Fruit fly (Drosophila melanogaster) whole organism, embryonic: ENCODE data around the gene CG14245.

Experiments
- Awh ChIP-seq: fragments of 200-800 bp; sonication (Bioruptor generic); IDR thresholded peaks from 2 replicates; pipeline ENCODE4, ENCODE4 v1.3.6; 2022; ENCODE audit warnings: missing biosample characterization, missing genetic modification characterization
- Blimp-1 ChIP-seq: fragments of 200-800 bp; sonication (Bioruptor generic); optimal IDR thresholded peaks from 3 replicates; lab custom pipeline; 2018; ENCODE audit warnings: missing biosample characterization, missing genetic modification characterization, mild to moderate bottlenecking, moderate library complexity, missing genetic modification reagents
- CG10209 ChIP-seq: fragments of 200-800 bp; sonication (Bioruptor generic); optimal IDR thresholded peaks from 3 replicates; lab custom pipeline; 2017; ENCODE audit warnings: missing biosample characterization, mild to moderate bottlenecking, missing genetic modification characterization, missing genetic modification reagents
- CG10565 ChIP-seq: fragments of 200-800 bp; sonication (Bioruptor generic); optimal IDR thresholded peaks from 3 replicates; lab custom pipeline; 2016; ENCODE audit warnings: missing biosample characterization, mild to moderate bottlenecking, missing genetic modification characterization
- CG12155 ChIP-seq: fragments of 200-800 bp; sonication (Bioruptor generic); optimal IDR thresholded peaks from 3 replicates; lab custom pipeline; 2016; ENCODE audit warnings: missing biosample characterization, missing genetic modification characterization
- CG12219 ChIP-seq: fragments of 200-800 bp; sonication (Bioruptor generic); optimal IDR thresholded peaks from 3 replicates; lab custom pipeline; 2018; ENCODE audit warnings: missing biosample characterization, mild to moderate bottlenecking, missing genetic modification characterization
- CG17328 ChIP-seq: fragments of 200-800 bp; sonication (Bioruptor generic); IDR thresholded peaks from 2 replicates; pipeline ENCODE4 v1.3.6; 2022; ENCODE audit warnings: missing biosample characterization, missing genetic modification characterization
- CG18599 ChIP-seq: fragments of 200-800 bp; sonication (Bioruptor generic); optimal IDR thresholded peaks from 3 replicates; lab custom pipeline; 2017; ENCODE audit warnings: missing biosample characterization, missing genetic modification characterization, mild to moderate bottlenecking, moderate library complexity, missing genetic modification reagents
- CG3281 ChIP-seq: fragments of 200-800 bp; sonication (Bioruptor generic); optimal IDR thresholded peaks from 3 replicates; lab custom pipeline; 2017; ENCODE audit warnings: missing biosample characterization, mild to moderate bottlenecking, missing genetic modification characterization
- CG3407 ChIP-seq: fragments of 200-800 bp; sonication (Bioruptor generic); optimal IDR thresholded peaks from 2 replicates; lab custom pipeline; 2018; ENCODE audit warnings: missing biosample characterization, mild to moderate bottlenecking, missing genetic modification characterization
- CG34422 ChIP-seq: fragments of 200-800 bp; sonication (Bioruptor generic); IDR thresholded peaks from 3 replicates; pipeline ENCODE4 v1.3.6; 2022; ENCODE audit warnings: missing biosample characterization, missing genetic modification characterization
- CG4328 ChIP-seq: fragments of 200-800 bp; sonication (Bioruptor generic); optimal IDR thresholded peaks from 3 replicates; lab custom pipeline; 2017; ENCODE audit warnings: missing biosample characterization, missing genetic modification reagents, missing genetic modification characterization
- CG6272 ChIP-seq: fragments of 200-800 bp; sonication (Bioruptor generic); IDR thresholded peaks from 2 replicates; pipeline ENCODE4 v1.3.6; 2022; ENCODE audit warnings: missing biosample characterization, missing genetic modification characterization
- CG7839 ChIP-seq: fragments of 200-800 bp; sonication (Bioruptor generic); optimal IDR thresholded peaks from 3 replicates; lab custom pipeline; 2018; ENCODE audit warnings: missing biosample characterization, mild to moderate bottlenecking, missing genetic modification characterization, moderate library complexity
- CG8388 ChIP-seq: fragments of 200-800 bp; sonication (Bioruptor generic); optimal IDR thresholded peaks from 2 replicates; lab custom pipeline; 2019; ENCODE audit warnings: missing biosample characterization, mild to moderate bottlenecking, missing genetic modification characterization, moderate library complexity
- CG9215 ChIP-seq: fragments of 200-800 bp; sonication (Bioruptor generic); IDR thresholded peaks from 2 replicates; pipeline ENCODE4 v1.3.6; 2022; ENCODE audit warnings: missing biosample characterization, missing genetic modification characterization
- CoRest ChIP-seq: fragments of 200-800 bp; sonication (Bioruptor generic); optimal IDR thresholded peaks from 3 replicates; lab custom pipeline; 2018; ENCODE audit warnings: missing biosample characterization, mild to moderate bottlenecking, missing genetic modification characterization, moderate library complexity
- E2f2 ChIP-seq: fragments of 200-800 bp; sonication (Bioruptor generic); IDR thresholded peaks from 2 replicates; pipeline ENCODE4 v1.3.6; 2022; ENCODE audit warnings: missing biosample characterization, missing genetic modification characterization
- ERR ChIP-seq: fragments of 200-800 bp; sonication (Bioruptor generic); optimal IDR thresholded peaks from 2 replicates; lab custom pipeline; 2016; ENCODE audit warnings: missing biosample characterization, missing genetic modification characterization
- HLH3B ChIP-seq: fragments of 200-800 bp; sonication (Bioruptor generic); IDR thresholded peaks from 2 replicates; pipeline ENCODE4 v1.3.6; 2022; ENCODE audit warnings: missing biosample characterization, missing genetic modification characterization
- Hand ChIP-seq: fragments of 200-800 bp; sonication (Bioruptor generic); optimal IDR thresholded peaks from 2 replicates; lab custom pipeline; 2017; ENCODE audit warnings: mild to moderate bottlenecking, missing biosample characterization, missing genetic modification reagents, missing genetic modification characterization
- Lim3 ChIP-seq: fragments of 200-800 bp; sonication (Bioruptor generic); IDR thresholded peaks from 2 replicates; pipeline ENCODE4 v1.3.6; 2022; ENCODE audit warnings: missing biosample characterization, missing genetic modification characterization
- Lpt ChIP-seq: fragments of >200 bp; optimal IDR thresholded peaks from 2 replicates; lab custom pipeline; 2018; ENCODE audit warnings: missing biosample characterization, missing genetic modification characterization
- MTF-1 ChIP-seq: fragments of 200-800 bp; sonication (Bioruptor generic); optimal IDR thresholded peaks from 2 replicates; lab custom pipeline; 2018; ENCODE audit warnings: missing biosample characterization, mild to moderate bottlenecking, missing genetic modification characterization, borderline replicate concordance
- Mrtf ChIP-seq: fragments of 200-800 bp; sonication (Bioruptor generic); IDR thresholded peaks from 3 replicates; pipeline ENCODE4 v1.3.6; 2022; ENCODE audit warnings: missing biosample characterization, missing genetic modification characterization
- Ptx1 ChIP-seq: fragments of 200-800 bp; sonication (Bioruptor generic); IDR thresholded peaks from 2 replicates; pipeline ENCODE4 v1.3.6; 2022; ENCODE audit warnings: missing biosample characterization, missing genetic modification characterization
- Scr ChIP-seq: fragments of 200-800 bp; sonication (Bioruptor generic); IDR thresholded peaks from 2 replicates; pipeline ENCODE4 v1.3.6; 2022; ENCODE audit warnings: missing biosample characterization, missing genetic modification characterization; ENCODE audit not compliant: partially characterized antibody
- Usf ChIP-seq: fragments of 200-800 bp; sonication (Bioruptor generic); optimal IDR thresholded peaks from 2 replicates; lab custom pipeline; 2017; ENCODE audit warnings: missing genotype, missing biosample characterization, missing genetic modification characterization
- Vsx1 ChIP-seq: fragments of 200-800 bp; sonication (Bioruptor generic); optimal IDR thresholded peaks from 2 replicates; lab custom pipeline; 2017; ENCODE audit warnings: missing biosample characterization, mild to moderate bottlenecking, missing genetic modification characterization, missing genetic modification reagents
- YL-1 ChIP-seq: fragments of 200-800 bp; sonication (Bioruptor generic); optimal IDR thresholded peaks from 3 replicates; lab custom pipeline; 2017; ENCODE audit warnings: missing biosample characterization, mild to moderate bottlenecking, missing genetic modification characterization
- ac ChIP-seq: fragments of 200-800 bp; sonication (Bioruptor generic); optimal IDR thresholded peaks from 3 replicates; lab custom pipeline; 2017; ENCODE audit warnings: missing biosample characterization, mild to moderate bottlenecking, missing genetic modification characterization
- dmrt99B ChIP-seq: fragments of 200-800 bp; sonication (Bioruptor generic); optimal IDR thresholded peaks from 2 replicates; lab custom pipeline; 2018; ENCODE audit warnings: missing biosample characterization, mild to moderate bottlenecking, missing genetic modification characterization, moderate library complexity
- esg ChIP-seq: fragments of 200-800 bp; sonication (Bioruptor generic); conservative IDR thresholded peaks from 2 replicates; pipeline ENCODE4 v1.3.6; 2022; ENCODE audit warnings: missing biosample characterization, missing genetic modification characterization
- ewg ChIP-seq: fragments of 200-800 bp; sonication (Bioruptor generic); optimal IDR thresholded peaks from 3 replicates; lab custom pipeline; 2017; ENCODE audit warnings: mild to moderate bottlenecking, missing biosample characterization, missing genetic modification reagents, missing genetic modification characterization
- gfzf ChIP-seq: fragments of 200-800 bp; sonication (Bioruptor generic); optimal IDR thresholded peaks from 2 replicates; lab custom pipeline; 2016; ENCODE audit warnings: missing biosample characterization, mild to moderate bottlenecking, missing genetic modification characterization, moderate library complexity
- grn ChIP-seq: fragments of 200-800 bp; sonication (Bioruptor generic); optimal IDR thresholded peaks from 3 replicates; lab custom pipeline; 2017; ENCODE audit warnings: missing biosample characterization, missing genetic modification characterization
- gt ChIP-seq: fragments of 200-800 bp; sonication (Bioruptor generic); IDR thresholded peaks from 2 replicates; pipeline ENCODE4 v1.3.6; 2022; ENCODE audit warnings: missing biosample characterization, missing genetic modification characterization
- klu ChIP-seq: fragments of 200-800 bp; sonication (Bioruptor generic); IDR thresholded peaks from 2 replicates; pipeline ENCODE4 v1.3.6; 2022; ENCODE audit warnings: missing biosample characterization, missing genetic modification characterization
- lmd ChIP-seq: fragments of 200-800 bp; sonication (Bioruptor generic); IDR thresholded peaks from 2 replicates; pipeline ENCODE4 v1.3.6; 2022; ENCODE audit warnings: missing biosample characterization, missing genetic modification characterization
- mam ChIP-seq: fragments of 200-800 bp; sonication (Bioruptor generic); optimal IDR thresholded peaks from 3 replicates; lab custom pipeline; 2016; ENCODE audit warnings: missing biosample characterization, missing genetic modification characterization
- nerfin-2 ChIP-seq: fragments of 200-800 bp; sonication (Bioruptor generic); IDR thresholded peaks from 2 replicates; pipeline ENCODE4 v1.3.6; 2022; ENCODE audit warnings: missing biosample characterization, missing genetic modification characterization; ENCODE audit not compliant: partially characterized antibody
- row ChIP-seq: fragments of 200-800 bp; sonication (Bioruptor generic); IDR thresholded peaks from 3 replicates; pipeline ENCODE4 v1.3.6; 2022; ENCODE audit warnings: missing biosample characterization, missing genetic modification characterization
- sens-2 ChIP-seq: fragments of 200-800 bp; sonication (Bioruptor generic); IDR thresholded peaks from 2 replicates; pipeline ENCODE4 v1.3.6; 2022; ENCODE audit warnings: missing biosample characterization, missing genetic modification characterization
- sim ChIP-seq: fragments of 200-800 bp; sonication (Bioruptor generic); IDR thresholded peaks from 2 replicates; pipeline ENCODE4 v1.3.6; 2022; ENCODE audit warnings: missing biosample characterization, missing genetic modification characterization
- slou ChIP-seq: fragments of 200-800 bp; sonication (Bioruptor generic); optimal IDR thresholded peaks from 3 replicates; lab custom pipeline; 2016; ENCODE audit warnings: missing biosample characterization, missing genetic modification characterization
- sug ChIP-seq: fragments of 200-800 bp; optimal IDR thresholded peaks from 2 replicates; lab custom pipeline; 2019; ENCODE audit warnings: missing biosample characterization, mild to moderate bottlenecking, missing genetic modification characterization, moderate library complexity
- tup ChIP-seq: fragments of 200-800 bp; sonication (Bioruptor generic); optimal IDR thresholded peaks from 2 replicates; lab custom pipeline; 2016; ENCODE audit warnings: missing biosample characterization, mild to moderate bottlenecking, missing genetic modification characterization, moderate library complexity
- vnd ChIP-seq: fragments of 200-800 bp; sonication (Bioruptor generic); IDR thresholded peaks from 3 replicates; pipeline ENCODE4 v1.3.6; 2022; ENCODE audit warnings: missing biosample characterization, missing genetic modification characterization; ENCODE audit not compliant: partially characterized antibody
- yki ChIP-seq: fragments of >200 bp; optimal IDR thresholded peaks from 3 replicates; lab custom pipeline; 2018
- zfh1 ChIP-seq: fragments of 200-800 bp; sonication (Bioruptor generic); IDR thresholded peaks from 3 replicates; pipeline ENCODE4 v1.3.6; 2022; ENCODE audit warnings: missing biosample characterization, missing genetic modification characterization

Gene CG14245

DNA sequence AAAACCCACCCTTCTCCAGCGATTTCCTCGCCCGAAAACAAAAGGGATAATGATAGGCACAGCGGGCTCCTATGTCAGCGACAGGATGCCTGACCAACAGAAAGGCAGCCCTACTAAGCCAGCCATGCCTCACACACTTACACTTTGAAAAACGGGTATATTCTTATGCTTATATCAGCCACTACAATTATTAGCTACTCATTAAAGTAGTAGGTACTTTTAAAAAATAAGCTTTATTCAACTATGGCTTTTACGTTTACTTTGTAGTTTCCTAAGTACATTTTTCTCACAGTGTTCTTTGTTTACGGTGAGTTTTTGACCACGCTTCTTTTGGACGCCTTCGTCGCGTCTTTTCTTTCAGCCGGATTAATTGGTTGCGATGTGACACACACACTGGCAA, 38.3 kb upstream of the CG14245 start (continued):
- TF ChIP-seq zfh1 (GFP tag; lab: Robert Waterston, UW) (no peak), CoRest (tag; lab: Kevin White, UChicago) (no peak), ac (no peak), esg (GFP tag; lab: Robert Waterston, UW) (no peak), lmd (GFP tag; lab: Robert Waterston, UW) (peak; percentile 42; the same call in 1 of the 2 replicates), CG34422 (GFP tag; lab: Robert Waterston, UW) (no peak), mam (no peak), CG17328 (GFP tag; lab: Robert Waterston, UW) (no peak), Scr (GFP tag; lab: Robert Waterston, UW) (no peak), Hand (GFP tag; lab: Kevin White, UChicago) (no peak), Blimp-1 (GFP tag; lab: Kevin White, UChicago) (no peak), yki (lab: Kevin White, UChicago) (no peak), CG12155 (GFP tag; lab: Kevin White, UChicago) (no peak), ewg (no peak), sug (tag; lab: Kevin White, UChicago) (no peak), CG18599 (GFP tag; lab: Kevin White, UChicago) (peak; percentile 42), sim (GFP tag; lab: Robert Waterston, UW) (no peak), slou (GFP tag; lab: Kevin White, UChicago) (no peak), MTF-1 (GFP tag; lab: Kevin White, UChicago) (no peak), ERR (GFP tag; lab: Kevin White, UChicago) (no peak), dmrt99B (tag; lab: Kevin White, UChicago) (peak; percentile 25), Awh (GFP tag; lab: Robert Waterston, UW) (no peak), gt (GFP tag; lab: Robert Waterston, UW) (no peak), CG9215 (GFP tag; lab: Robert Waterston, UW) (no peak), CG8388 (GFP tag; lab: Kevin White, UChicago) (no peak), Vsx1 (GFP tag; lab: Kevin White, UChicago) (no peak), sens-2 (GFP tag; lab: Robert Waterston, UW) (no peak)

DNA sequence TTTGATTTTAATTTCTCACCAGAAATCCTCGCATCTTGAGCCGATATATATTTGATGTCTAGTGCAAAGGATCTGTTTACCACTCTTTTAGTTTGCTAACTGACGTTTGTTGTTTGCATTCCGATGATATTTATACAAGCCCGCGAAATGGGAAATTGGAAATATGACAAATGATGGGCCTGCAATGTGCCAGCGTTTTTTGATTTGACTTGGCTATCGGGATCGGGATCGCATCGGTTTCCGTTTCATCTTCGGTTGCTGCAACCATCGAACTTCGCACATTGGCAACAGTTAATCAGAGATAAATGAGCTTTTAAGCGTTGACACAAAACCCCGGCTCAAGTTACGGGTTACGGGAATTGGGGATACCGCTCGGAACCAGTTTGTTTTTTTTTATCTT, 35.0 kb upstream of the CG14245 start, which contains the start of gene TwdlQ:
TSS of gene TwdlQ (minus strand) at position 101 of the 400 bp plus-strand sequence.
- no peak for TF ChIP-seq Mrtf (GFP tag; lab: Robert Waterston, UW)
- no peak for TF ChIP-seq grn (GFP tag; lab: Kevin White, UChicago)
- no peak for TF ChIP-seq nerfin-2
- TF ChIP-seq CG10209 (GFP tag; lab: Kevin White, UChicago): no peak
- no peak for TF ChIP-seq Ptx1 (GFP tag; lab: Robert Waterston, UW)
- no peak for TF ChIP-seq CG4328 (GFP tag; lab: Kevin White, UChicago)
- TF ChIP-seq gfzf: no peak
- TF ChIP-seq HLH3B (GFP tag; lab: Robert Waterston, UW): no peak
- TF ChIP-seq vnd (GFP tag; lab: Robert Waterston, UW): no peak
- TF ChIP-seq sim (GFP tag; lab: Robert Waterston, UW): no peak

DNA sequence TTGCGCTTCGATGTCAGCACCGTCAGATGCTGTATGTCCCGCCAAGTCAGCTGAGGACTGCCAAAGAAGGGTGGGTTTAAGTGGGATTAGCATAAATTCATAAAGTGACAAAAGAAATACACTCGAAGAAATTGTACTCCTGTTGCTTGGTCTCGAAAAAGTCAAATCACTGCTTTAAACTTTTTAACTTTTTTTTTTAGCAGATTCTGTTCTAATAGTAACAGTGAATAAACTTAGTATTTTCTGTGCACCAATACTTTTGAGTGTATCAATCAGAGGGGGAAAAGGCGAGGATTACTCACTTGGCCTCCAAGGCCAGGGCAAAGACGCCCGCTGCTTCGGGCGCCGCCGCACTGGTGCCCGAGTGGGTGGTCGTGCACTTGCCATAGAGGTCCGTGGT, 28.4 kb upstream of the CG14245 start:
- TF ChIP-seq tup (GFP tag; lab: Kevin White, UChicago): no peak
- no peak for TF ChIP-seq Lpt
- TF ChIP-seq YL-1: no peak
- TF ChIP-seq CG12219 (GFP tag; lab: Kevin White, UChicago): no peak
- no peak for TF ChIP-seq CG3407 (GFP tag; lab: Kevin White, UChicago)
- TF ChIP-seq E2f2 (GFP tag; lab: Robert Waterston, UW): no peak
- TF ChIP-seq CG6272 (GFP tag; lab: Robert Waterston, UW): no peak
- TF ChIP-seq CG7839: no peak
- TF ChIP-seq row (GFP tag; lab: Robert Waterston, UW): peak; percentile 42; the same call in 1 of the 3 replicates
- no peak for TF ChIP-seq klu (GFP tag; lab: Robert Waterston, UW)
- no peak for TF ChIP-seq CG10565 (GFP tag; lab: Kevin White, UChicago)
- no peak for TF ChIP-seq Blimp-1 (GFP tag; lab: Kevin White, UChicago)
- TF ChIP-seq CG3281: no peak
- no peak for TF ChIP-seq Usf (GFP tag; lab: Kevin White, UChicago)
- no peak for TF ChIP-seq Lim3 (GFP tag; lab: Robert Waterston, UW)
